Fruit fly (Drosophila melanogaster): ENCODE measurements around the gene xit.

Gene xit

dm6 chrX:6803312-6803794 lies 17.5 kb upstream of the xit start, which contains the start of the genes C3G and pod1 (continued):
- TF ChIP-seq lbe (GFP tag; optimal IDR thresholded peaks at IDR 0.05) (peak; percentile 32), nerfin-2 (GFP tag; IDR thresholded peaks at IDR 0.05; ENCODE audit: partially characterized antibody) (peak; percentile 96), corto (GFP tag; optimal IDR thresholded peaks at IDR 0.05) (no peak), Myb (GFP tag; optimal IDR thresholded peaks at IDR 0.05) (peak; percentile 65), CG1529 (GFP tag; optimal IDR thresholded peaks at IDR 0.05) (no peak), CG7963 (GFP tag; IDR thresholded peaks at IDR 0.05; ENCODE audit: partially characterized antibody) (peak; percentile 96), CG16863 (GFP tag; optimal IDR thresholded peaks at IDR 0.05) (no peak), CG9932 (GFP tag; IDR thresholded peaks at IDR 0.05) (peak; percentile 84), tin (GFP tag; optimal IDR thresholded peaks at IDR 0.05) (peak; percentile 32), fd3F (GFP tag; optimal IDR thresholded peaks at IDR 0.05) (no peak), al (GFP tag; IDR thresholded peaks at IDR 0.05) (0 out of 2 replicates have a peak, but pooled peaks have one; percentile 14), org-1 (GFP tag; optimal IDR thresholded peaks at IDR 0.05) (no peak), CG8924 (tag; optimal IDR thresholded peaks at IDR 0.05) (peak; percentile 57), PHDP (tag; optimal IDR thresholded peaks at IDR 0.05) (peak; percentile 28), Poxn (GFP tag; IDR thresholded peaks at IDR 0.05) (no peak), CG2116 (GFP tag; optimal IDR thresholded peaks at IDR 0.05) (peak; percentile 84), pho (GFP tag; optimal IDR thresholded peaks at IDR 0.05) (peak; percentile 47), Antp (GFP tag; optimal IDR thresholded peaks at IDR 0.05) (peak; percentile 50), Nf-YA (GFP tag; IDR thresholded peaks at IDR 0.05) (no peak), CG11504 (tag; optimal IDR thresholded peaks at IDR 0.05) (peak; percentile 30), NK7.1 (GFP tag; optimal IDR thresholded peaks at IDR 0.05) (no peak), chn (GFP tag; optimal IDR thresholded peaks at IDR 0.05) (peak; percentile 8), hbn (GFP tag; IDR thresholded peaks at IDR 0.05; ENCODE audit: partially characterized antibody) (peak; percentile 97), jumu (GFP tag; optimal IDR thresholded peaks at IDR 0.05) (peak; percentile 42), luna (GFP tag; optimal IDR thresholded peaks at IDR 0.05) (peak; percentile 16), vfl (GFP tag; optimal IDR thresholded peaks at IDR 0.05) (peak; percentile 38), fu2 (GFP tag; optimal IDR thresholded peaks at IDR 0.05) (peak; percentile 31), grau (tag; optimal IDR thresholded peaks at IDR 0.05) (peak; percentile 40), HLH54F (GFP tag; optimal IDR thresholded peaks at IDR 0.05) (no peak), unc-4 (GFP tag; IDR thresholded peaks at IDR 0.05; ENCODE audit: partially characterized antibody) (peak; percentile 97), CG31441 (GFP tag; IDR thresholded peaks at IDR 0.05) (peak; percentile 43; the same call in 1 of the 2 replicates), Dfd (GFP tag; optimal IDR thresholded peaks at IDR 0.05) (no peak), CG32772 (GFP tag; IDR thresholded peaks at IDR 0.05) (peak; percentile 43; the same call in 1 of the 2 replicates), Lim3 (GFP tag; IDR thresholded peaks at IDR 0.05) (no peak), CG10543 (GFP tag; optimal IDR thresholded peaks at IDR 0.05) (peak; percentile 33), Sry-β (GFP tag; optimal IDR thresholded peaks at IDR 0.05) (peak; percentile 26), row (GFP tag; IDR thresholded peaks at IDR 0.05) (peak; percentile 71), CG6689 (GFP tag; IDR thresholded peaks at IDR 0.05) (no peak), HmgZ (tag; optimal IDR thresholded peaks at IDR 0.05) (peak; percentile 75), sc (optimal IDR thresholded peaks at IDR 0.05) (no peak), sc (GFP tag; optimal IDR thresholded peaks at IDR 0.05) (no peak), her (GFP tag; optimal IDR thresholded peaks at IDR 0.05) (peak; percentile 41), CG8281 (tag; optimal IDR thresholded peaks at IDR 0.05) (no peak), hb (GFP tag; IDR thresholded peaks at IDR 0.05; ENCODE audit: partially characterized antibody) (peak; percentile 98), CG9609 (GFP tag; optimal IDR thresholded peaks at IDR 0.05) (no peak), chinmo (GFP tag; IDR thresholded peaks at IDR 0.05; ENCODE audit: partially characterized antibody) (peak; percentile 98), CG12769 (tag; optimal IDR thresholded peaks at IDR 0.05) (peak; percentile 42), stwl (tag; optimal IDR thresholded peaks at IDR 0.05) (peak; percentile 41), bcd (GFP tag; optimal IDR thresholded peaks at IDR 0.05) (peak; percentile 4), cg (GFP tag; optimal IDR thresholded peaks at IDR 0.05) (peak; percentile 93), CG15479 (GFP tag; optimal IDR thresholded peaks at IDR 0.05) (peak; percentile 82)
